Fruit fly (Drosophila melanogaster) whole organism, larva: ENCODE data around the gene dod.

Source experiments
- noc ChIP-seq: fragments of 200-800 bp; sonication (Bioruptor generic); optimal IDR thresholded peaks from 3 replicates; lab custom pipeline; 2019; ENCODE audit warnings: missing biosample characterization, mild to moderate bottlenecking, missing genetic modification characterization, moderate library complexity

The dod gene

DNA sequence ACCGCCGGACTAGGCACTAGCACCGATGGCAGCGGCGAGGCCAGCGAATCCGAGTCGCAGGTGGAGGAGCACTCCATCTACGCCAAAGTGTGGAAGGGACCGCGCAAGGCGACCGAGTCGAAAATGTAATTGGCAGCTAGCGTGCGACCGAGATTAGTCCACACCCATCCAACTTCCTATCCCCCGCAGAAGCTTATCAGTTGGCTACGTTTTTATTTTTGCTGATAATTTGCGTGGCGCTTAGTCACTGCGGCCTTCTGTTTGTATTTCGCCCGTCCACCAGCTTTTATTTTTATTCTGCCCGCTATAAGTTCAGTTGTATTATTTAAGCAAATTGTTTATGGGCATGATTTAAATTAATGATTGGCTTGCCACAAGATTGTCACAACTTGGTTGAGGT lies 8.4 kb downstream of the dod start:
- peak; percentile 10 for TF ChIP-seq noc (tag; lab: Kevin White, UChicago)

DNA sequence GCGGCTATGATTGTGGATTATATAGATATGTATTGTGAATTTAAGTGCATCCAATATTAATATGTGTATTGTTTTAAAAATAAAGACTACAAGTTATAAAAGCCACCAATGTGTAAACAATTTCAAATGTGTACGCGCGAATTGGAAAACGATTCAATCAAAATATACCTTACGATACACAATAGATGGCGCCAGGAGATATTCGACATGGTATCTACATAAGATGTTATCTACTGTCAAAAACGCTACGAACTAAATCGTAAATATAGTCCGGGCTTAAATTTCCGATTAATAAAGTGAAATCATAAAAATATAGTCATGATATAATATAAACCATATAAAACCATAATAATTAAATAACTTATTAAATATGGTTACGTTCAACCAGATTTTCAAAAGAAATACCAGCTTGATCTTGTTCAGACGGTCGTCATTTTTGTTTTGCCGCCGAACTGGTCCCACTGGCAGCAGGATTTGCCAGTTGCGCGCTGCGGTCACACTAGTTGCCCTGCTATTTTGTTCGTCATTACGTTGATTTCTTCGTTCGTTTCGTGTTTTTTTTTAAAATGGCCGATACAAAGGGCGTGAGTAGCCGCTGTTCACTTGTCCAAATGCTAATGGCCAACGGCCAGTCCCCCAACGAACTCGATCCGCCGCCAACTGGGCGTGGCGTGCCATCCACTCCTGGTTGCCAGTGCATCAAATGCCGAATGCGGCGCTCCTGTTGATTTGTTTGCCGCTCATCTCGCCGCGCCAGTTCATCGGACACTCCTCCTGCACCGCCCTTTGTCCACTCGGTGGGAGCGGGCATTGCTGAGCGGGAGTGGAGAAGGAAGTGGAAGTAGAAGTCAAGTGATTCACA lies 12.9 kb downstream of the dod start, which contains the start of gene Septin1:
Septin1 (plus strand) TSS at position 477 of the 862 bp plus-strand sequence.
- TF ChIP-seq noc (tag; lab: Kevin White, UChicago) = no peak

DNA sequence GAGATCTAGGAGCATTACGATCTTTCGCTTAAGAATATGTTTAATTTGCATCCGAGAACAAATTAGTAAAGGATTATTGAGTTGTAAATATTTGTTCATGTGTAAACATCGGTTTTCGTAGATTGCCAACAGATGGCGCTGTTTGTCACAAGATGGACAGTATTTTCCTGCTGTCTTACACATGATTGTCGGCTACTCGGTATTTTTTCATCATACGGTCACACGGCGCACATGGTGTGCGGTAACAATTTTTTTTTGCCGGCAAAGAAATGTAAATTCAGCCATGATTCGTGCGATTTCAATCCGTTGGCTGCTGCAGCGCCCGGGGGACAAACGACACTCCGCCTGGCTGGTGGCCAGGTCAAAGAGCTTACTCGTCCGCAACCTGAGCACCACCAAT lies 17.7 kb downstream of the dod start, which contains the start of the genes bbx and waw:
bbx (plus strand) TSS at position 151 of the 400 bp plus-strand sequence.
waw (plus strand) TSS at position 151 of the 400 bp plus-strand sequence.
- no peak for TF ChIP-seq noc (tag; lab: Kevin White, UChicago)

dm6 chrX:21365421-21365820 lies 20.3 kb downstream of the dod start:
- TF ChIP-seq noc (tag; lab: Kevin White, UChicago) = no peak

- TF ChIP-seq noc (tag; lab: Kevin White, UChicago) = peak; percentile 95
Measured at dm6 chrX:21366311-21366990, 21.3 kb downstream of the dod start.

DNA sequence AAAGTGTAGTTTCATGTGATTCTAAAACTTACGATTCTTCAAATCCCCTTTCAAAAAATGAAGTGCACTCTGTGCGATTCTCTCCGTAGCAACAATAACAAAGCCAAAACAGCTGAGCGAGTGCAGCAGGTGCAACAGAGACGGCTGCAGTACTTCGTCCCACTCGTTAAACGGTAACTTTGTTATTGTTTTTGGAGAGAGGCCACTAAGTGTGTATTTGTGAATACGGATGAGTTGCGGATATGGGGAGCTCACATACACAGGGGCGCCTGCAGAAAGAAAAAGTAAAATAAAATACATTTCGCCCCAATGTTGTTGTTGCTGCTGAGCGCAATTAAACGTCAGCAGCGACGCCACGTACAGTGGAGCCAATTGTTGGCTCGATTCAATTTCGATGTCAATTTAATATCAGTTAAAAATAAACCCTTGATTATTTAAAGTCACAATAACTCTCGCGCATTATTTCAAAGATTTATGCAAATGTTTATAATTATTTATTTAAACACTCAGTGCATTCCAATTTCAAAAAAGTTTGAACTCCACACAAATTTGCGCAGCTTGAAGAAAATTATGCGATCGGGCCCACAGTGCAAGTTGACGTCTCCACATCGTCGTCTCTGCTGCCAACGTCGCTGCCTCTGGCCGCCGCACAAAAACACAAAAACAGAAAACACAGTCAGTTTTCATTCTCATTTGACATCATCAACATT lies 22.4 kb downstream of the dod start:
- TF ChIP-seq noc (tag; lab: Kevin White, UChicago) = peak; percentile 99

dm6 chrX:21368410-21368918 lies 23.3 kb downstream of the dod start:
- no peak for TF ChIP-seq noc (tag; lab: Kevin White, UChicago)

DNA sequence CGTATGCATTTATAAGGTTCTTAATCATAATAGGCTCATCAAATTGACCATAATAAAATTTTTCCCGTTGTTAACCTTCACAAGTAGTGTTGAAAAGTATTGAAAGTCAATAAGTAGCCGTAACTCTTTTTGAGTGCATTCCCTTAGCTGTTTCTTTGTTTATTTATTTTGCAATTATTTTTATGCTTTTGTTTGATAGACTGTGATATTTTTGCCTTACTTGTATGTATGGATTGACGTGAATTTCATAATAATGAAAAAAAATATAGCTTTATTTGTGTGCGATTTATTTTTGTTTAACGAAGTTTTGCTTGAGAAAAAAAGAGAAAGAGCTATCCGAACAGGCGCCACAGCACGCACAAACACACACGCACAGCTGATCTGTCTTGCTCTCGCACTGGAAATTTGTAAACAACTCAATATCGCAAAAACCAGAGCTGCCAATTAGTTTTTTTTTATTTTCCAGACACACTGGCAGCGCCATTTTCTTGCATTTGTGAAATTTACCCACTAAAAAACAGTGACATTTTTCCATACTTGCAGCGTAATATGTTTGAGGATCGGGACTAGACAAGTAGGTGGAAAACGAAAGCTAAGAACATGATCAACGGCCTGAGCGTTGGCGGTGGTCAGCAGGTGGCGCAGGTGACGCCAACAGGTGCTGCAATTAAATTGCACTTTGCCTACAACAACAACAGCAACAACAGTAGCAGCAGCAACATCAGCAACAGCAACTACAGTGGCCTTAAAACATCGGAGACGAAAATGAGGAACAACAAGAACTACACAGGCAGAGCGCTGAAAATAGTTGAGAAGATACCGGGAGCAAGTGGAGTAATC lies 24.2 kb downstream of the dod start:
- no peak for TF ChIP-seq noc (tag; lab: Kevin White, UChicago)

DNA sequence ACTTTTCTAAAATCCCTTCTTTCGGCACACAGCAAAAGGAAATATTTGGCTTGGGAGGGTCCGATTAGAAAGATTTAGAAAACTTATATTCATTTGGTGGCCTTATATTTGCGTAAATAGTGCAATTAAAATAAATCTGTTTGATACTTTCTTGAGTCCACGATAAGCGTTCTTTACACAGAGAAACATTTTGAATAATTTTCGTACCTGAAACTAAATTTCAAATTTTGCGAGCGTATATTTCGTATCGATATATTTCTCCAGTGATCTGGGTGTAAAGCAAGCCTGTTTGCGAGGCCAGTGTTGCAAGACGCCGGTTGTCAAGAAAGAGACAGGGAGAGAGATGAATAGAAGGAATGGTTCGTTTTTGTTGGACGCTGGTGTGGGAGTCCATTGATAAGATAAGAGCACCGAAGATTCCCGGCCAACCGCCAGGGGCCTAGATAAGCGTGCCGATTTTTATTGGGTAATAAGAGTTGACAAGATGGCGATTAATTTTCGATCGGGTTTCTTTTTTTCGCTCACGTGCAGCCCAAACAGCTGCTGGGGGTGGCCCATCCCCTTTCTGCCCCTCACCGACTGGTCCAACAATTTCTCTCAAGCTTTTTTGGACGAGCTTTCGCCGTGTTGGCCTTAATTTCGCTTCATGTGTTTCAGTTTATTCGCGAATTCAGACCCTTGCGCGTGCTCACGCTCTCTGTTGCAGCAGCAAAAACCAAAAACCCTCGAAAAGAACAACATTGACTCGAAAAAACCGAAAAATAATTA lies 28.7 kb downstream of the dod start, which contains the start of gene slgA:
slgA (plus strand) TSS at position 344 of the 768 bp plus-strand sequence.
- TF ChIP-seq noc (tag; lab: Kevin White, UChicago) = no peak

DNA sequence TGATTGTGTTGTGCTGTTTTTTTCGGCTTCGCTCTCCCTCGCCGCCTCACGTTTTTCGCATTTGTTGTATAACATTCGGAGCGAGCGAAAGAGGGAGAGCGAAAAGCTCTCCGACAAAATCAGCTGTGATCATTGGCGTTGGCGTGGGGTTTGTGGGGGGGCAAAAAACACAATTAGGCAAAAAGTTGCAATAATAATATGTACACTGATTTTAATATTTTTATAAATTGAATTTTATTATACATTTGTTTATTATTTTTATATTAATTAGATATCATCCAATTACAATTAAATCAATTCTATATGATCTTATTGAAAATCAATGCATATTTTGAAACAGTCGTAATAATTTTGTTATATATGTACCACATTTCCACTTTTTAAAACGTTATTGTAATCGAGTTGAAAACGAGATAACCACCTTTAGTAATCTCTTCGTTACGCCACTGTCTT lies 30.5 kb downstream of the dod start:
- TF ChIP-seq noc (tag; lab: Kevin White, UChicago) = peak; percentile 75

DNA sequence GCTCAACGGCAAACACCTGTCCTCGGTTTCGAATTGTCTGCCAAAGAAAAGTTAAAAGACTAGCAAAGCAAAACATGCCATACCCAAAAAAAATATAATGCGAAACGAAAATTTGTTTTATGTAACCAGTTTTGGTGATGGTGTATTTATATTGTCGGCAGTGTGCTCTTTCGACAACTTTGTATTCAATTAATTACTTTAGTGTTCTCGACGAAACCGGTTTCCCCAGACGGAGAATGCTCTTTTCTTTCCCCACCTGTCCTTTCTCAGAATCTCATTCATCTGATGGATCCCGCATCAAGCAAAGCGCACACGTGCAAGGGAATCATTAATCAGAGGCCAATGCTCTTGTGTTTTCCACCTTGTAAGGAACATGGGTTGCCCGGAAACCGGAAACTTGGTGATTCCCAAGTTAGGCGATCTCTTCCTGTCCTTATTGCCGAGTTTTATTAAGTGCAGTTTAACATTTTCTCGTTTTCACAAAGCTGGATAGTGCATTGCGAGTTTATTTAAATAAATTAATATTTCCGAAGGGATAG lies 33.3 kb downstream of the dod start:
- TF ChIP-seq noc (tag; lab: Kevin White, UChicago) = no peak

- TF ChIP-seq noc (tag; lab: Kevin White, UChicago) = no peak
Measured at dm6 chrX:21387695-21388094, 42.5 kb downstream of the dod start, which contains the start of gene Ddx56. TSS of gene Ddx56 (minus strand) at chrX:21387946.

DNA sequence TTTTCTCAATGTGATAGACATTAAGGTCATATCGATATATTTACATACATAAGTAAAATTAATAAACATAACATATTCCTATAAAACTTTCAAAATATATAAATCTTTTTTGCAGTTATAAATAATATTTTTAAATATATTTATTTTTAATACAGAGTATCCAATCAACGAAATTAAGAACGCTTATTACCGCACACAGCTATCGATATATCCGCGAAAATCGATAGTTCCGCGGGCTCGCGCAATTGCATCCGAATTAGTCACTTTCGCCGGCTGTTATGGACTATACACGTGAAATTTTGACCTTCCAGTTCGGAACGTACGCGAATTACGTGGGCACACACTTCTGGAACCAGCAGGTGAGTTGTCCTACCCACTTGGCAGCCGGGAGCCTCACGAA lies 43.6 kb downstream of the dod start, which contains the start of gene mst:
mst (plus strand) TSS at position 244 of the 400 bp plus-strand sequence.
- no peak for TF ChIP-seq noc (tag; lab: Kevin White, UChicago)
